Fruit fly (Drosophila melanogaster): Measurements from ENCODE around the gene CG33170.

Gene CG33170

DNA sequence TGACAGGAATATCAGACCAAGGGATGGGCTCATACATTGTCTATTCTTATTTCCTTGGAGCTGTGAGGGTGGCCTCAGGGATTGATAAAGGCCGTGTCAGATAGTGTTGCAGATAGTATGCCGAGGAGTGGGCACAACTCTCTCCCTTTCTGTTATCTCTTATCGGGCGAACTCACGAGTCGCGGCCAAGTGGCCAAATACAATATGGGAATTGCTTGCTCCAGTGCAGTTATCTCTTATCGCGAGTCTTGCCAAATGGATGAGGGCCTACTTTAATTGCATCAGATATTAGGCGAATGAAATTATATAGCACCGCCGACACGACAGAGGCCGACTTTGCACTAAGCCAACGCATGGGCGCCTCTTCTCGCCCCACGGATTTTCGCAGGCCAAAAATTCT, 22.5 kb downstream of the CG33170 start:
- no peak for TF ChIP-seq Sin3A (optimal IDR thresholded peaks at IDR 0.05)
- TF ChIP-seq Myc (optimal IDR thresholded peaks at IDR 0.05): no peak
- TF ChIP-seq insv (optimal IDR thresholded peaks at IDR 0.05): no peak
- TF ChIP-seq h (optimal IDR thresholded peaks at IDR 0.05): no peak
- no peak for TF ChIP-seq psq (optimal IDR thresholded peaks at IDR 0.05)
- TF ChIP-seq ttk (optimal IDR thresholded peaks at IDR 0.05): no peak

DNA sequence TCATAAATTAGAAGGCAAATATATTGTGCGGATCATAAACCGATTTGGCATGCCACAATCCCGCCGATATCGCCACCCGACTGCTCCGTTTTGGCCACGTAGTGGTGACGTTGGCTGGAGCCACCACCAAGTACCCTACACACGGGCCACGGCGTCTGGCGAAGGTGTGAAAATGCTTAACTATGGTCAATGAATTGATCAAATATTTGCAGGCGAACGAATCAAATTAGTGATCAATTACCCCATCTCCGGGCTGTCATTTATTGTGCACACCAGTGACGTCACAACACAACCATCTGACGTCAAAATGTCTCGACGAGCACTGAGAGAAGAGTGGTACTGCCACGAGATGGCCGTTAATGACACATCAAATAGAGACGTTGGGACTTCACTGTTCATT, 23.3 kb downstream of the CG33170 start:
- TF ChIP-seq insv (optimal IDR thresholded peaks at IDR 0.05): no peak
- no peak for TF ChIP-seq Sin3A (optimal IDR thresholded peaks at IDR 0.05)
- TF ChIP-seq Myc (optimal IDR thresholded peaks at IDR 0.05): no peak
- TF ChIP-seq psq (optimal IDR thresholded peaks at IDR 0.05): no peak
- TF ChIP-seq ttk (optimal IDR thresholded peaks at IDR 0.05): no peak
- no peak for TF ChIP-seq h (optimal IDR thresholded peaks at IDR 0.05)

DNA sequence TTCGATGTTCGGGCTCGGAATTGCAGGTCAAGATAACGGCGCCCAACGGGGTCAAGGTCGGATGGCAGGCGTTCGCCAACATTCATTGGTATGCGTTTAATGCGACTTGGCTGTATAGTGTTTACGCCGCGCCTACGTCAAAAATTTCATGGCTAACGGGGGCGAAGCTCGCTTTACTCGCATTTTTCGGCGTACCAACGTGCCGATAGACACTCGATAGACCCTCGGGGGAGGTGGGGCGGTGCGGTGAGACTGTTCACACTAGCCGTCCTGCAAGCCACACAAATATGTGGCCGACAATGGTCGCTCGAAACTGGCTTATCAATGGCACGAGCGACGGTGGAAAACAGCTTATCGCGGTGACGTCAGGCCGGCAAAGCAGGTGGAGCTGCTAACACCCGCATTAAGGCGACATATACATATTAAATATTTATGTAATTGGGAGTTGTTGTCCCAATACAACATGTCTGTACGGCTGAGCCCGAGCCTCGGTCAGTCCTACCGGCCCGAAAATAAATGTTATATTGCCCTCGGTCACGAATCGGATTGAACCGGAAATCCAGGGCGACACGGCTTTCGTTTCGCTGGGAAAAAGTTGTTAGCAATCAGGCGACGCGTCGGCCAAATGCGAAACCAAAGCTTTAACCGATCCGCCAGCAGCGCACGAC, 24.3 kb downstream of the CG33170 start:
- TF ChIP-seq ttk (optimal IDR thresholded peaks at IDR 0.05) (no peak), h (optimal IDR thresholded peaks at IDR 0.05) (no peak), Sin3A (optimal IDR thresholded peaks at IDR 0.05) (no peak), psq (optimal IDR thresholded peaks at IDR 0.05) (no peak), Myc (optimal IDR thresholded peaks at IDR 0.05) (no peak), insv (optimal IDR thresholded peaks at IDR 0.05) (no peak)

DNA sequence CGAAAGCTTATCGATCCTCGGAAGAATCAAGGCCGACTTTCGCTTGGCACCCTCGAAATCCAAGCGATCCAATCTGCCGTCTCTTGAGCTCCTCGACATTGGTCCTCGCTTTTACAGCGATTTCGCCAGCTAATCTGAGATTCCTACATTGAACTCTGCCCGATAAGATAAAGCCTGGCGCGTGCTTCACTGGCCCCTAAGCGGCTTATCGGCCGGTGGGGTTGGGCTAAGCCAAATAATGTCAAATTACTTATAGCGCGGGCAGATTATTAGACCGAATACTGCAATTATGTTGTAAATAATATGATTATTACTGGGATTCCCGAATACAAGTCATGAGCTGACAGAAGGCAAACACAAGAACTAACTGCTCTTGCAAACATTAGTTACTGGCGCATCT, 25.6 kb downstream of the CG33170 start:
- TF ChIP-seq psq (optimal IDR thresholded peaks at IDR 0.05) (no peak), h (optimal IDR thresholded peaks at IDR 0.05) (no peak), Myc (optimal IDR thresholded peaks at IDR 0.05) (no peak), insv (optimal IDR thresholded peaks at IDR 0.05) (no peak), Sin3A (optimal IDR thresholded peaks at IDR 0.05) (no peak)

DNA sequence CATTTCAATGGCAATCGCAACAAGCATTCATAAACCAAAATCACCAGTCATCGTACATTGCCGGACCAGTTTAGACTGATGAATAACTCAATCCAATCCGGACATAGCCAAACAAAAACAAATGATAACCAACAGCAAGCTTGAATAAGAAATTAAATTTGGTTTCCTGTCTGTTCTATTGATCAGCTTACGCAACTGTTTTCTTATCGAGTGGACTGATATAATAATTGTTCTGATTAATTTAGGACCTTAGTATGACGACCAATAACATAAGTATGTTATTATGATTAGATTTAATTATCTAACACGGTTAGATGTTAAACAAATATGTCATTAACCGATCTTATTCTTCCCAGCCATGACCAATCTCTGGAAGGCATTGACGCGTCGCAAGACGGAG, 26.6 kb downstream of the CG33170 start:
- TF ChIP-seq ttk (optimal IDR thresholded peaks at IDR 0.05) (no peak), Myc (optimal IDR thresholded peaks at IDR 0.05) (no peak), h (optimal IDR thresholded peaks at IDR 0.05) (no peak), Sin3A (optimal IDR thresholded peaks at IDR 0.05) (no peak), insv (optimal IDR thresholded peaks at IDR 0.05) (no peak), psq (optimal IDR thresholded peaks at IDR 0.05) (no peak)

DNA sequence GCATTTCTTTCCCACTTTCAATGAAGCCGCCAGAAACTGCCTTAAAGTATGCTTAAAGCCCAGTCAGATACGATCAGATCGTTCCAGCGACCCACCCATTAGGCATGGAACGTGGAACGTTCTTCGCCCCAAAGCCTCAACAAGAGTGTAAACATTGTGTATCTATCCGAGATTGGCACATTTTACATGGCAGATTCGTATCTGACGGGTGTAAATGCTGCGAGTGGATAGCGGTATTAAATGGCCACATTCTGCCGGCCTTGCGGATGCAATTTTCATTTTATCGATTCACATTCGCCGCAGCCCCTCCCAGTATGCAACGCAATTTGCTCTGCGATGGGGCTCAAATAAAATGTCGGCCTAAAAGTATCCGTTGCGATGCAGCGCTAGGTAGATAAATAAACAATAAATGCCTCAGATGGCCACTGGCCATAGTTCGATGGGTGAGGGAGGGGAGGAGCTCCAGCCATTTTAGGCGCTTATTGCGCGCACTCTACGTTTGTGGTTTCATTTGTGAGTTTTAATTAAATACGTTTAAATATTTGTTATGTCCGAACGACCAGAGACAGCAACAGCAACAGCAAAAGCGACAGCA, 30.4 kb downstream of the CG33170 start:
- TF ChIP-seq insv (optimal IDR thresholded peaks at IDR 0.05) (no peak), Myc (optimal IDR thresholded peaks at IDR 0.05) (no peak)

DNA sequence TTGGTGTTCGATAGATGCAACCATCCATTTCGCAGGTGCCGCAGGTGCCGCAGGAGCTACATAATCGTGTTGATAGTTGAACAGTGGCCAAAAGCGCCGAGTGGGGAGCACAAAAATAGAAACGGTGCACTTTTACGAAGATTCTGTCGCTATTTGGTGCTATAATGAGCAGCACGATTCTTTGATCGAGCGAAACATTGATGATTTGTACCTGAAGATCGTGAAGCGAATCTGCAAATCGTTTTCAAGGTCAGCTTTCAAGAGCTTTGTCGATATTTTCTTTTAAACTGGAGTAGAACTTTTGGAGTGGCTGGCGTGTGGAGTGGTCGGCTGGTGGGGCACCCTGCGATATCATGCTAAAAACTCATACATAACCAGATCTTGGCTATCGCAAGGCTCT, 34.0 kb downstream of the CG33170 start, which contains the start of gene CG11131:
Gene CG11131, plus strand, starts transcription at position 301 of the 400 bp plus-strand sequence.
- TF ChIP-seq Myc (optimal IDR thresholded peaks at IDR 0.05): no peak
- TF ChIP-seq psq (optimal IDR thresholded peaks at IDR 0.05): no peak
- no peak for TF ChIP-seq h (optimal IDR thresholded peaks at IDR 0.05)
- TF ChIP-seq insv (optimal IDR thresholded peaks at IDR 0.05): no peak

DNA sequence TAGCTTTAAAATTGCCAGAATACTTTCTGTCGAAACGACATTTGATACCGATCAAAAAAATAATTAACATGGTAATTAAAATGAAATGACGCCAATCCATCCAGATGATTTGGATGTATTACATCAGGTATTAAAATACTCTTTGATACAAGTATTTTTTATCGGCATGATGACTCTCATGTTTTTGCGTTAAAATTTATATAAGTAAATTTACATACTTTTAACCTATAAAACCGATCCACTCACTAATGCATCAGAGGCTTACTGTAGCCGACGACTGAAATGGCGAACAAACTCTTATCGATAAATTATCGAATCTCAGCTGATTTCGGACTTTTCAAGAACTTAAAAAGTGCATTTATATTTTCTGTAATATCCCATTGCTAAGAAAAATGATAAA, 37.2 kb downstream of the CG33170 start, which contains the start of gene BoYb:
Gene BoYb, plus strand, starts transcription at position 301 of the 400 bp plus-strand sequence.
- TF ChIP-seq psq (optimal IDR thresholded peaks at IDR 0.05) (no peak), ttk (optimal IDR thresholded peaks at IDR 0.05) (no peak), h (optimal IDR thresholded peaks at IDR 0.05) (no peak), Sin3A (optimal IDR thresholded peaks at IDR 0.05) (no peak), Myc (optimal IDR thresholded peaks at IDR 0.05) (no peak), insv (optimal IDR thresholded peaks at IDR 0.05) (no peak)

DNA sequence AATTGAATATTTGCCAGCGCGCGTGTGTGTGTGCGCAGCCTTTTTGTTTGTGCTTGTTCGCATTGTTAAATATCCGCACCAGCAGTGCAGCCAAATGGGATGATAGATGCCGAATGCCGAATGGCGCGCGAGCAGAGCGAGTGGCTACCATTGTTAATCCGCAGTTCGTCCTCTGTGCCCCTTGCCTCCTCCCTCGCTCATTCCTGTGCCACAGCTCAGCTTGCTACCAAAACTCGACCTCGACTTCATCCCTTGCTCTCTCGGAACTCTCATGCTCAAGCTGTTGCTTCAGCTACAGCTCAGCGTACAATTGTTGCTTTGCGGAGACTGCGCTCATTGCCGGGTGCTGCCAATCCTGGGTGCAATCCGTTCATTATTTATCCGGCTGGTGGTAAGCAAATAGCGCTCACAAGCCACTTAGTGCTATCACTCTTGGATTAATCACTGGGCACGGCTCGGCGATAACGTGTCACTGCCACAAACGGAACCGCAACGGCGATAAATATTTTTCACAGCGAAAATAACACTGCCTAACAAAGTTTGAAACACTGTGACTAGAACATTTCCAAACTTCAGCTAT, 45.0 kb downstream of the CG33170 start:
- TF ChIP-seq psq (optimal IDR thresholded peaks at IDR 0.05): no peak
- no peak for TF ChIP-seq Myc (optimal IDR thresholded peaks at IDR 0.05)
- no peak for TF ChIP-seq ttk (optimal IDR thresholded peaks at IDR 0.05)
- no peak for TF ChIP-seq insv (optimal IDR thresholded peaks at IDR 0.05)
- TF ChIP-seq Sin3A (optimal IDR thresholded peaks at IDR 0.05): no peak
- no peak for TF ChIP-seq h (optimal IDR thresholded peaks at IDR 0.05)

DNA sequence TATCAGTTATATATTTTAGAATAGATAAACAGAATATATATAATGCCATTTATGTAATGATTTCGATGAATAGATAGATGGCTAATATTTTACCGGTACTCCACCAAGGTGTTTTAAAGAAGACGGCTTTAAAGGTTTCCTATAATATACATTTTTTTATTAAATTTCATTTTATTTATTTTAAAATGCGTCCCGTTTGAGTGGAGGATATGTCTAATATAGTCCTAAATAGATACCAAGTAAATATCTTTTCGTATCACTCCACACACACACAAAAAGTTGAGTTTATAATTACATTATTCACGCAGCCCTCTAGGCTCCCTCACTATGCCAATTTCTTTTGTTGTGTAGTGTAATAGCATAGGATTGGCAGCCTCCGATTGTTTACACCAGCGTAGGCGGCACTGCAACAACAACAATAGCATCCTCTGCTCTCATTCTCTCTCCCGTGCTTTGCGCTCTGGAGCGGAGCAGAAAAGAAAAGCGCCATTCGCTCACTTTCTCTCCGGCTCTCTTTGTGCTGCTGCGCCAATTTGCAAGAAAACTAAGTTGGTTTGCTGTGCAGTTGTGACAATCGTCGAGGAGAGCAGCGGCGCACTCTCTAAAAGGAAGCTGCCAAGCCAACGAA, 45.6 kb downstream of the CG33170 start, which contains the start of gene CG12768:
Gene CG12768, plus strand, starts transcription at position 578 of the 628 bp plus-strand sequence.
- TF ChIP-seq Myc (optimal IDR thresholded peaks at IDR 0.05) (no peak), Sin3A (optimal IDR thresholded peaks at IDR 0.05) (no peak), ttk (optimal IDR thresholded peaks at IDR 0.05) (no peak), h (optimal IDR thresholded peaks at IDR 0.05) (no peak), insv (optimal IDR thresholded peaks at IDR 0.05) (no peak), psq (optimal IDR thresholded peaks at IDR 0.05) (no peak)
